Worm (Caenorhabditis elegans) whole organism, late embryonic: ENCODE measurements around the gene flor-1.

ENCODE experiments used
- hlh-15 ChIP-seq: sonication (generic microtip); optimal IDR thresholded peaks from 2 replicates; lab custom pipeline; 2016; ENCODE audit warnings: missing genetic modification characterization, missing compliant biosample characterization
- rnt-1 ChIP-seq: sonication (generic microtip); optimal IDR thresholded peaks from 2 replicates; lab custom pipeline; 2016; ENCODE audit warnings: missing genetic modification characterization, missing compliant biosample characterization

- TF ChIP-seq hlh-15 (tag; lab: Kevin White, UChicago) (no peak), rnt-1 (tag; lab: Kevin White, UChicago) (no peak)
Measured at ce11 chrV:15119517-15119916, at the start of gene flor-1.
